Fruit fly (Drosophila melanogaster) whole organism, embryonic: ENCODE measurements around the gene mdlc.

Source experiments
- CG15479 ChIP-seq: fragments of 200-800 bp; sonication (Bioruptor generic); optimal IDR thresholded peaks from 3 replicates; lab custom pipeline; 2019; ENCODE audit warnings: missing biosample characterization, mild to moderate bottlenecking, missing genetic modification characterization, moderate library complexity
- CG6854 ChIP-seq: fragments of 200-800 bp; sonication (Bioruptor generic); optimal IDR thresholded peaks from 3 replicates; lab custom pipeline; 2017; ENCODE audit warnings: missing biosample characterization, mild to moderate bottlenecking, missing genetic modification characterization
- pfk ChIP-seq: fragments of 200-800 bp; sonication (Bioruptor generic); optimal IDR thresholded peaks from 2 replicates; lab custom pipeline; 2018; ENCODE audit warnings: missing biosample characterization, mild to moderate bottlenecking, missing genetic modification characterization, moderate library complexity
- stc ChIP-seq: fragments of 200-800 bp; sonication (Bioruptor generic); IDR thresholded peaks from 2 replicates; pipeline ENCODE4 v1.3.6; 2022; ENCODE audit warnings: missing biosample characterization, missing genetic modification characterization

- TF ChIP-seq pfk (GFP tag; lab: Kevin White, UChicago) (no peak), stc (GFP tag; lab: Robert Waterston, UW) (no peak), CG6854 (no peak), CG15479 (no peak)
Measured at dm6 chr3R:20059650-20060049, 2.1 kb downstream of the mdlc start, which contains the start of gene CG4390.
